Fruit fly (Drosophila melanogaster) whole organism, embryonic: Measurements from ENCODE around the gene CG3119.
A peak's percentile ranks its signal among the peaks of the same experiment; 100 is the strongest.

Experiments used
- Aef1 ChIP-seq: fragments of 200-800 bp; sonication (Bioruptor generic); IDR thresholded peaks from 3 replicates; pipeline ENCODE4 v1.3.6; 2022; ENCODE audit warnings: missing biosample characterization, missing genetic modification characterization
- BEAF-32 ChIP-seq: fragments of 200-800 bp; sonication (Bioruptor generic); optimal IDR thresholded peaks from 3 replicates; lab custom pipeline; 2017; ENCODE audit warnings: missing biosample characterization, missing genetic modification characterization, mild to moderate bottlenecking, moderate library complexity, missing genetic modification reagents
- CG11456 ChIP-seq: fragments of 200-800 bp; sonication (Bioruptor generic); IDR thresholded peaks from 3 replicates; pipeline ENCODE4 v1.3.6; 2022; ENCODE audit warnings: missing biosample characterization, missing genetic modification characterization
- CG1233 ChIP-seq: fragments of 200-800 bp; sonication (Bioruptor generic); optimal IDR thresholded peaks from 4 replicates; lab custom pipeline; 2018; ENCODE audit warnings: missing biosample characterization, mild to moderate bottlenecking, missing genetic modification characterization
- CG14050 ChIP-seq: fragments of 200-800 bp; sonication (Bioruptor generic); IDR thresholded peaks from 3 replicates; pipeline ENCODE4 v1.3.6; 2022; ENCODE audit warnings: missing biosample characterization, missing genetic modification characterization
- CG14441 ChIP-seq: fragments of 200-800 bp; sonication (Bioruptor generic); IDR thresholded peaks from 2 replicates; pipeline ENCODE4 v1.3.6; 2022; ENCODE audit warnings: missing biosample characterization, missing genetic modification characterization
- CG17186 ChIP-seq: fragments of 200-800 bp; sonication (Bioruptor generic); optimal IDR thresholded peaks from 3 replicates; lab custom pipeline; 2017; ENCODE audit warnings: missing biosample characterization, missing genetic modification reagents, missing genetic modification characterization
- CG17802 ChIP-seq: fragments of 200-800 bp; sonication (Bioruptor generic); optimal IDR thresholded peaks from 2 replicates; lab custom pipeline; 2018; ENCODE audit warnings: missing biosample characterization, mild to moderate bottlenecking, missing genetic modification characterization, moderate library complexity
- CG2678 ChIP-seq: fragments of 200-800 bp; sonication (Bioruptor generic); optimal IDR thresholded peaks from 3 replicates; lab custom pipeline; 2019; ENCODE audit warnings: missing biosample characterization, mild to moderate bottlenecking, missing genetic modification characterization, moderate library complexity
- CG31365 ChIP-seq: fragments of 200-800 bp; sonication (Bioruptor generic); optimal IDR thresholded peaks from 2 replicates; lab custom pipeline; 2018; ENCODE audit warnings: missing biosample characterization, mild to moderate bottlenecking, missing genetic modification characterization
- CG34376 ChIP-seq: fragments of 200-800 bp; sonication (Bioruptor generic); optimal IDR thresholded peaks from 2 replicates; lab custom pipeline; 2018; ENCODE audit warnings: missing biosample characterization, mild to moderate bottlenecking, missing genetic modification characterization
- CG4328 ChIP-seq: fragments of 200-800 bp; sonication (Bioruptor generic); optimal IDR thresholded peaks from 3 replicates; lab custom pipeline; 2017; ENCODE audit warnings: missing biosample characterization, missing genetic modification reagents, missing genetic modification characterization
- CG4424 ChIP-seq: fragments of 200-800 bp; sonication (Bioruptor generic); optimal IDR thresholded peaks from 3 replicates; lab custom pipeline; 2016; ENCODE audit warnings: missing biosample characterization, missing genetic modification characterization
- CG5180 ChIP-seq: fragments of 200-800 bp; sonication (Bioruptor generic); optimal IDR thresholded peaks from 3 replicates; lab custom pipeline; 2017; ENCODE audit warnings: missing biosample characterization, missing genetic modification characterization, mild to moderate bottlenecking, moderate library complexity, missing genetic modification reagents
- CG6254 ChIP-seq: fragments of 200-800 bp; sonication (Bioruptor generic); optimal IDR thresholded peaks from 3 replicates; lab custom pipeline; 2017; ENCODE audit warnings: mild to moderate bottlenecking, missing biosample characterization, missing genetic modification reagents, missing genetic modification characterization
- CG6765 ChIP-seq: fragments of 200-800 bp; sonication (Bioruptor generic); optimal IDR thresholded peaks from 3 replicates; lab custom pipeline; 2017; ENCODE audit warnings: missing biosample characterization, mild to moderate bottlenecking, missing genetic modification characterization
- CG8290 ChIP-seq, 3 experiments: fragments of 200-800 bp; sonication (Bioruptor generic); optimal IDR thresholded peaks; 2 replicates each; lab custom pipeline; 2016 to 2019; ENCODE audit warnings: missing biosample characterization in 3 of 3, missing genetic modification characterization in 3 of 3, mild to moderate bottlenecking in 2 of 3, moderate library complexity in 1 of 3
- CG8765 ChIP-seq: fragments of 200-800 bp; sonication (Bioruptor generic); IDR thresholded peaks from 2 replicates; pipeline ENCODE4 v1.3.6; 2022; ENCODE audit warnings: missing biosample characterization, missing genetic modification characterization
- CG9817 ChIP-seq: fragments of 200-800 bp; sonication (Bioruptor generic); optimal IDR thresholded peaks from 2 replicates; lab custom pipeline; 2018; ENCODE audit warnings: missing biosample characterization, mild to moderate bottlenecking, missing genetic modification characterization, moderate library complexity
- Chrac-16 ChIP-seq: fragments of 200-800 bp; sonication (Bioruptor generic); optimal IDR thresholded peaks from 3 replicates; lab custom pipeline; 2016; ENCODE audit warnings: missing biosample characterization, missing genetic modification characterization
- Deaf1 ChIP-seq: fragments of 200-800 bp; optimal IDR thresholded peaks from 3 replicates; lab custom pipeline; 2019; ENCODE audit warnings: missing biosample characterization, mild to moderate bottlenecking, missing genetic modification characterization, moderate library complexity
- ERR ChIP-seq: fragments of 200-800 bp; sonication (Bioruptor generic); optimal IDR thresholded peaks from 2 replicates; lab custom pipeline; 2016; ENCODE audit warnings: missing biosample characterization, missing genetic modification characterization
- Fer1 ChIP-seq: fragments of 200-800 bp; sonication (Bioruptor generic); optimal IDR thresholded peaks from 2 replicates; lab custom pipeline; 2017; ENCODE audit warnings: missing biosample characterization, mild to moderate bottlenecking, missing genetic modification characterization
- Hmr ChIP-seq: fragments of 200-800 bp; sonication (Bioruptor generic); optimal IDR thresholded peaks from 3 replicates; lab custom pipeline; 2017; ENCODE audit warnings: mild to moderate bottlenecking, missing biosample characterization, missing genetic modification reagents, missing genetic modification characterization
- Med ChIP-seq: fragments of 200-800 bp; sonication (Bioruptor generic); peaks from one replicate; lab custom pipeline; 2016; ENCODE audit warnings: missing biosample characterization, missing genetic modification characterization, mild to moderate bottlenecking, inconsistent platforms, moderate library complexity
- Meics ChIP-seq: fragments of 200-800 bp; sonication (Bioruptor generic); optimal IDR thresholded peaks from 2 replicates; lab custom pipeline; 2017; ENCODE audit warnings: missing biosample characterization, mild to moderate bottlenecking, missing genetic modification characterization
- NK7.1 ChIP-seq: fragments of 200-800 bp; sonication (Bioruptor generic); optimal IDR thresholded peaks from 3 replicates; lab custom pipeline; 2016; ENCODE audit warnings: missing biosample characterization, missing genetic modification characterization
- Poxn ChIP-seq: fragments of 200-800 bp; sonication (Bioruptor generic); IDR thresholded peaks from 2 replicates; pipeline ENCODE4 v1.3.6; 2022; ENCODE audit warnings: missing biosample characterization, missing genetic modification characterization
- Side ChIP-seq: fragments of 200-800 bp; sonication (Bioruptor generic); optimal IDR thresholded peaks from 2 replicates; lab custom pipeline; 2016; ENCODE audit warnings: missing biosample characterization, missing genetic modification characterization
- Sin3A ChIP-seq: fragments of >200 bp; optimal IDR thresholded peaks from 2 replicates; lab custom pipeline; 2018
- Vsx1 ChIP-seq: fragments of 200-800 bp; sonication (Bioruptor generic); optimal IDR thresholded peaks from 2 replicates; lab custom pipeline; 2017; ENCODE audit warnings: missing biosample characterization, mild to moderate bottlenecking, missing genetic modification characterization, missing genetic modification reagents
- ab ChIP-seq: fragments of 200-800 bp; sonication (Bioruptor generic); optimal IDR thresholded peaks from 2 replicates; lab custom pipeline; 2016; ENCODE audit warnings: missing biosample characterization, missing genetic modification characterization
- aop ChIP-seq: fragments of 200-800 bp; sonication (Bioruptor generic); IDR thresholded peaks from 2 replicates; pipeline ENCODE4 v1.3.6; 2022; ENCODE audit warnings: missing biosample characterization, missing genetic modification characterization
- bab2 ChIP-seq: fragments of 200-800 bp; sonication (Bioruptor generic); optimal IDR thresholded peaks from 2 replicates; lab custom pipeline; 2016; ENCODE audit warnings: missing biosample characterization, missing genetic modification characterization
- cato ChIP-seq: fragments of 200-800 bp; sonication (Bioruptor generic); optimal IDR thresholded peaks from 2 replicates; lab custom pipeline; 2016; ENCODE audit warnings: missing biosample characterization, missing genetic modification characterization, borderline replicate concordance
- crol ChIP-seq: fragments of 200-800 bp; sonication (Bioruptor generic); IDR thresholded peaks from 2 replicates; pipeline ENCODE4 v1.3.6; 2022; ENCODE audit warnings: missing biosample characterization, missing genetic modification characterization
- dpn ChIP-seq, 2 experiments: fragments of 200-800 bp; sonication (Bioruptor generic); optimal IDR thresholded peaks; 3 replicates each; lab custom pipeline; 2016; ENCODE audit warnings: missing biosample characterization in 2 of 2, missing genetic modification characterization in 2 of 2
- dysf ChIP-seq: fragments of 200-800 bp; sonication (Bioruptor generic); IDR thresholded peaks from 3 replicates; pipeline ENCODE4 v1.3.6; 2022; ENCODE audit warnings: missing biosample characterization, missing genetic modification characterization
- en ChIP-seq: fragments of 200-800 bp; sonication (Bioruptor generic); optimal IDR thresholded peaks from 2 replicates; lab custom pipeline; 2016; ENCODE audit warnings: missing biosample characterization, missing genetic modification characterization
- grn ChIP-seq: fragments of 200-800 bp; sonication (Bioruptor generic); optimal IDR thresholded peaks from 3 replicates; lab custom pipeline; 2017; ENCODE audit warnings: missing biosample characterization, missing genetic modification characterization
- gro ChIP-seq: fragments of 200-800 bp; sonication (Bioruptor generic); optimal IDR thresholded peaks from 2 replicates; lab custom pipeline; 2016; ENCODE audit warnings: missing biosample characterization, missing genetic modification characterization
- gsb ChIP-seq: fragments of 200-800 bp; sonication (Bioruptor generic); IDR thresholded peaks from 2 replicates; pipeline ENCODE4 v1.3.6; 2022; ENCODE audit warnings: missing biosample characterization, missing genetic modification characterization
- ind ChIP-seq: fragments of 200-800 bp; sonication (Bioruptor generic); optimal IDR thresholded peaks from 3 replicates; lab custom pipeline; 2016; ENCODE audit warnings: missing biosample characterization, missing genetic modification characterization
- lmd ChIP-seq: fragments of 200-800 bp; sonication (Bioruptor generic); IDR thresholded peaks from 2 replicates; pipeline ENCODE4 v1.3.6; 2022; ENCODE audit warnings: missing biosample characterization, missing genetic modification characterization
- nau ChIP-seq: fragments of 200-800 bp; sonication (Bioruptor generic); optimal IDR thresholded peaks from 3 replicates; lab custom pipeline; 2017; ENCODE audit warnings: missing biosample characterization, mild to moderate bottlenecking, missing genetic modification characterization, missing genetic modification reagents
- odd ChIP-seq: fragments of 200-800 bp; sonication (Bioruptor generic); optimal IDR thresholded peaks from 2 replicates; lab custom pipeline; 2017; ENCODE audit warnings: missing biosample characterization, mild to moderate bottlenecking, missing genetic modification characterization
- otp ChIP-seq: fragments of 200-800 bp; sonication (Bioruptor generic); IDR thresholded peaks from 3 replicates; pipeline ENCODE4, ENCODE4 v1.3.6; 2022; ENCODE audit warnings: missing biosample characterization, missing genetic modification characterization
- sd ChIP-seq: fragments of 200-800 bp; sonication (Bioruptor generic); optimal IDR thresholded peaks from 3 replicates; lab custom pipeline; 2018; ENCODE audit warnings: missing biosample characterization, mild to moderate bottlenecking, missing genetic modification characterization, moderate library complexity
- tgo ChIP-seq: fragments of 200-800 bp; sonication (Bioruptor generic); IDR thresholded peaks from 3 replicates; pipeline ENCODE4 v1.3.6; 2022; ENCODE audit warnings: missing biosample characterization, missing genetic modification characterization

The CG3119 gene

dm6 chr2L:2800956-2801776 is 36.5 kb downstream of the CG3119 start (continued):
- TF ChIP-seq CG31365 (tag; lab: Kevin White, UChicago) (no peak), grn (peak; percentile 98), cato (GFP tag; lab: Kevin White, UChicago) (no peak), Vsx1 (peak; percentile 34), nau (GFP tag; lab: Kevin White, UChicago) (no peak), Poxn (no peak), aop (no peak), bab2 (GFP tag; lab: Kevin White, UChicago) (no peak), CG34376 (GFP tag; lab: Kevin White, UChicago) (peak; percentile 77), odd (GFP tag; lab: Kevin White, UChicago) (no peak), CG8765 (GFP tag; lab: Robert Waterston, UW) (no peak), ind (GFP tag; lab: Kevin White, UChicago) (no peak), CG6765 (GFP tag; lab: Kevin White, UChicago) (no peak), gro (GFP tag; lab: Kevin White, UChicago) (peak; percentile 36), Side (no peak), CG17186 (GFP tag; lab: Kevin White, UChicago) (no peak), Sin3A (lab: Kevin White, UChicago) (no peak), ab (GFP tag; lab: Kevin White, UChicago) (no peak), CG5180 (GFP tag; lab: Kevin White, UChicago) (peak; percentile 11), CG6254 (GFP tag; lab: Kevin White, UChicago) (no peak), sd (tag; lab: Kevin White, UChicago) (peak; percentile 70), otp (GFP tag; lab: Robert Waterston, UW) (no peak), Chrac-16 (no peak)

dm6 chr2L:2799909-2800478 is 37.6 kb downstream of the CG3119 start, which contains the start of gene Syt1:
Syt1 (minus strand) TSS chr2L:2799979.
- TF ChIP-seq Aef1 (GFP tag; lab: Robert Waterston, UW) = no peak
- TF ChIP-seq Fer1 = no peak
- no peak for TF ChIP-seq CG8290 (GFP tag; optimal IDR thresholded peaks at IDR 0.05; lab: Kevin White, UChicago)
- TF ChIP-seq CG8290 (tag; optimal IDR thresholded peaks at IDR 0.05; lab: Kevin White, UChicago) = peak in 1 of 2 experiments; percentile 0
- TF ChIP-seq gsb = no peak
- TF ChIP-seq CG14050 = no peak
- TF ChIP-seq Hmr = peak; percentile 7
- TF ChIP-seq lmd (GFP tag; lab: Robert Waterston, UW) = peak; percentile 5; the same call in 1 of the 2 replicates
- TF ChIP-seq gro (GFP tag; lab: Kevin White, UChicago) = peak; percentile 22
- TF ChIP-seq en (GFP tag; lab: Kevin White, UChicago) = no peak
- TF ChIP-seq Med (GFP tag; lab: Kevin White, UChicago) = peak; percentile 40
- TF ChIP-seq CG2678 (tag; lab: Kevin White, UChicago) = peak; percentile 2
- no peak for TF ChIP-seq CG14441
- no peak for TF ChIP-seq CG1233 (GFP tag; lab: Kevin White, UChicago)
- TF ChIP-seq BEAF-32 (GFP tag; lab: Kevin White, UChicago) = no peak
- no peak for TF ChIP-seq ERR (GFP tag; lab: Kevin White, UChicago)
- no peak for TF ChIP-seq tgo (GFP tag; lab: Robert Waterston, UW)
- TF ChIP-seq sd (tag; lab: Kevin White, UChicago) = no peak
- TF ChIP-seq crol (GFP tag; lab: Robert Waterston, UW) = peak; percentile 86
- TF ChIP-seq NK7.1 = no peak
- peak; percentile 42; the same call in 1 of the 3 replicates for TF ChIP-seq dysf (GFP tag; lab: Robert Waterston, UW)
- TF ChIP-seq dpn (GFP tag; optimal IDR thresholded peaks at IDR 0.05; lab: Kevin White, UChicago) = no peak
- no peak for TF ChIP-seq CG4424 (GFP tag; lab: Kevin White, UChicago)
- 0 out of 3 replicates have a peak, but pooled peaks have one; percentile 59 for TF ChIP-seq CG11456 (GFP tag; lab: Robert Waterston, UW)
- no peak for TF ChIP-seq Meics (GFP tag; lab: Kevin White, UChicago)
- peak; percentile 20 for TF ChIP-seq Deaf1
- no peak for TF ChIP-seq CG9817 (tag; lab: Kevin White, UChicago)
- no peak for TF ChIP-seq CG4328 (GFP tag; lab: Kevin White, UChicago)
- no peak for TF ChIP-seq CG17802 (tag; lab: Kevin White, UChicago)
